Worm (Caenorhabditis elegans) whole organism, young adult: Measurements from ENCODE around the gene mct-5.

Source experiments
- C17E4.6 ChIP-seq: fragments of 200-800 bp; sonication (Bioruptor generic); IDR thresholded peaks from 2 replicates; pipeline ENCODE4 v1.3.6; 2022; ENCODE audit warnings: missing genetic modification reagents, missing genetic modification characterization, missing compliant biosample characterization
- F23B12.7 ChIP-seq: sonication (generic microtip); optimal IDR thresholded peaks from 2 replicates; lab custom pipeline; 2017; ENCODE audit warnings: missing genetic modification characterization, mild to moderate bottlenecking, missing compliant biosample characterization, antibody characterized with exemption, moderate library complexity; ENCODE audit not compliant: insufficient read depth
- F49E8.2 ChIP-seq: sonication (generic microtip); optimal IDR thresholded peaks from 3 replicates; lab custom pipeline; 2017; ENCODE audit warnings: missing genetic modification characterization, mild to moderate bottlenecking, missing compliant biosample characterization, antibody characterized with exemption, moderate library complexity; ENCODE audit not compliant: insufficient read depth
- F52B5.7 ChIP-seq: sonication (generic microtip); optimal IDR thresholded peaks from 2 replicates; lab custom pipeline; 2016; ENCODE audit warnings: mild to moderate bottlenecking, missing genetic modification characterization, missing compliant biosample characterization
- F57A8.1 ChIP-seq: fragments of 200-800 bp; sonication (Bioruptor generic); optimal IDR thresholded peaks from 2 replicates; lab custom pipeline; 2018; ENCODE audit warnings: mild to moderate bottlenecking, missing genetic modification characterization, moderate library complexity, missing compliant biosample characterization
- K11D2.4 ChIP-seq: fragments of 200-800 bp; sonication (Bioruptor generic); IDR thresholded peaks from 2 replicates; pipeline ENCODE4 v1.3.6; 2022; ENCODE audit warnings: missing genetic modification reagents, missing genetic modification characterization, missing compliant biosample characterization
- Y53G8AR.9 ChIP-seq: fragments of 200-800 bp; sonication (Bioruptor generic); conservative IDR thresholded peaks from 2 replicates; pipeline ENCODE4 v1.3.6; 2022; ENCODE audit warnings: missing genetic modification reagents, missing genetic modification characterization, missing compliant biosample characterization
- ZK185.1 ChIP-seq: sonication (generic microtip); optimal IDR thresholded peaks from 2 replicates; lab custom pipeline; 2016; ENCODE audit warnings: mild to moderate bottlenecking, missing genetic modification characterization, missing compliant biosample characterization; ENCODE audit not compliant: poor library complexity, severe bottlenecking
- ama-1 ChIP-seq, 3 experiments: fragments of 150-350 bp in 1 of 3; sonication (generic microtip) in 2 of 3; optimal IDR thresholded peaks; 2 replicates each; lab custom pipeline; 2014 to 2018; ENCODE audit warnings: missing biosample characterization in 2 of 3, missing genetic modification characterization in 2 of 3, missing genetic modification reagents in 2 of 3
- atf-7 ChIP-seq: sonication (generic microtip); optimal IDR thresholded peaks from 2 replicates; lab custom pipeline; 2017; ENCODE audit warnings: mild to moderate bottlenecking, missing genetic modification characterization, missing compliant biosample characterization
- bed-1 ChIP-seq: fragments of 200-800 bp; sonication (Bioruptor generic); IDR thresholded peaks from 2 replicates; pipeline ENCODE4 v1.3.6; 2022; ENCODE audit warnings: missing genetic modification reagents, missing genetic modification characterization, missing compliant biosample characterization
- ceh-27 ChIP-seq: fragments of 200-800 bp; sonication (Bioruptor generic); optimal IDR thresholded peaks from 2 replicates; lab custom pipeline; 2018; ENCODE audit warnings: mild to moderate bottlenecking, missing genetic modification characterization, moderate library complexity, missing compliant biosample characterization
- ceh-58 ChIP-seq: fragments of 200-800 bp; sonication (Bioruptor generic); IDR thresholded peaks from 2 replicates; pipeline ENCODE4 v1.3.6; 2022; ENCODE audit warnings: missing genetic modification characterization, missing compliant biosample characterization
- egl-44 ChIP-seq: fragments of 200-800 bp; sonication (Bioruptor generic); IDR thresholded peaks from 2 replicates; pipeline ENCODE4 v1.3.6; 2022; ENCODE audit warnings: missing genetic modification reagents, missing genetic modification characterization, missing compliant biosample characterization
- ets-4 ChIP-seq: fragments of 200-800 bp; sonication (Bioruptor generic); optimal IDR thresholded peaks from 2 replicates; lab custom pipeline; 2018; ENCODE audit warnings: mild to moderate bottlenecking, missing genetic modification characterization, missing compliant biosample characterization
- fkh-3 ChIP-seq: sonication (generic microtip); optimal IDR thresholded peaks from 2 replicates; lab custom pipeline; 2016; ENCODE audit warnings: mild to moderate bottlenecking, missing genetic modification characterization, missing compliant biosample characterization
- gei-17 ChIP-seq: fragments of 200-800 bp; sonication (Bioruptor generic); optimal IDR thresholded peaks from 2 replicates; lab custom pipeline; 2018; ENCODE audit warnings: mild to moderate bottlenecking, missing genetic modification characterization, missing compliant biosample characterization
- him-1 ChIP-seq: sonication (generic microtip); optimal IDR thresholded peaks from 2 replicates; lab custom pipeline; 2016; ENCODE audit warnings: missing genotype, missing genetic modification reagents, missing genetic modification characterization, missing compliant biosample characterization
- hlh-12 ChIP-seq: sonication (generic microtip); optimal IDR thresholded peaks from 2 replicates; lab custom pipeline; 2016; ENCODE audit warnings: missing genetic modification characterization, missing compliant biosample characterization
- hsf-1 ChIP-seq: fragments of 200-800 bp; sonication (Bioruptor generic); IDR thresholded peaks from 2 replicates; pipeline ENCODE4 v1.3.6; 2022; ENCODE audit warnings: missing genetic modification reagents, missing genetic modification characterization, missing compliant biosample characterization
- lin-54 ChIP-seq: fragments of 200-800 bp; sonication (Bioruptor generic); optimal IDR thresholded peaks from 2 replicates; lab custom pipeline; 2018; ENCODE audit warnings: mild to moderate bottlenecking, missing genetic modification characterization, missing compliant biosample characterization
- lsl-1 ChIP-seq: fragments of 200-800 bp; sonication (Bioruptor generic); optimal IDR thresholded peaks from 2 replicates; lab custom pipeline; 2018; ENCODE audit warnings: mild to moderate bottlenecking, missing genetic modification characterization, moderate library complexity, missing compliant biosample characterization
- madf-6 ChIP-seq: fragments of 200-800 bp; sonication (Bioruptor generic); IDR thresholded peaks from 2 replicates; pipeline ENCODE4 v1.3.6; 2022; ENCODE audit warnings: missing genetic modification reagents, missing genetic modification characterization, missing compliant biosample characterization
- mes-4 ChIP-seq: sonication (generic microtip); optimal IDR thresholded peaks from 2 replicates; lab custom pipeline; 2016; ENCODE audit warnings: missing genotype, missing genetic modification characterization, missing compliant biosample characterization
- nfya-1 ChIP-seq: sonication (generic microtip); optimal IDR thresholded peaks from 2 replicates; lab custom pipeline; 2017; ENCODE audit warnings: antibody characterized with exemption, missing compliant biosample characterization, missing genetic modification characterization, borderline replicate concordance; ENCODE audit not compliant: insufficient read depth
- nhr-120 ChIP-seq: fragments of 200-800 bp; sonication (Bioruptor generic); IDR thresholded peaks from 2 replicates; pipeline ENCODE4 v1.3.6; 2022; ENCODE audit warnings: missing genetic modification characterization, missing compliant biosample characterization
- nhr-27 ChIP-seq: fragments of 200-800 bp; sonication (Bioruptor generic); optimal IDR thresholded peaks from 2 replicates; lab custom pipeline; 2018; ENCODE audit warnings: mild to moderate bottlenecking, missing genetic modification characterization, moderate library complexity, missing compliant biosample characterization
- repo-1 ChIP-seq: sonication (generic microtip); optimal IDR thresholded peaks from 2 replicates; lab custom pipeline; 2017; ENCODE audit warnings: mild to moderate bottlenecking, missing genetic modification characterization, missing compliant biosample characterization
- rpc-1 ChIP-seq, 2 experiments: fragments of 150-350 bp in 1 of 2; sonication (generic microtip) in 1 of 2; optimal IDR thresholded peaks; 2 replicates each; lab custom pipeline; 2014 to 2018; ENCODE audit warnings: missing biosample characterization in 1 of 2, missing genetic modification characterization in 1 of 2, missing genetic modification reagents in 1 of 2, missing genotype in 1 of 2
- sdz-38 ChIP-seq: sonication (generic microtip); optimal IDR thresholded peaks from 2 replicates; lab custom pipeline; 2016; ENCODE audit warnings: missing genotype, missing genetic modification characterization, missing compliant biosample characterization
- sea-2 ChIP-seq: fragments of 200-800 bp; sonication (Bioruptor generic); IDR thresholded peaks from 2 replicates; pipeline ENCODE4 v1.3.6; 2022; ENCODE audit warnings: missing genetic modification characterization, missing compliant biosample characterization
- snpc-1.1 ChIP-seq: sonication (generic microtip); optimal IDR thresholded peaks from 2 replicates; lab custom pipeline; 2017; ENCODE audit warnings: missing genetic modification characterization, mild to moderate bottlenecking, missing compliant biosample characterization, antibody characterized with exemption, moderate library complexity, missing genotype, missing genetic modification reagents; ENCODE audit not compliant: insufficient read depth
- snpc-1.3 ChIP-seq: sonication (generic microtip); optimal IDR thresholded peaks from 2 replicates; lab custom pipeline; 2017; ENCODE audit warnings: missing genetic modification characterization, mild to moderate bottlenecking, missing compliant biosample characterization, antibody characterized with exemption, moderate library complexity, missing genotype, missing genetic modification reagents; ENCODE audit not compliant: insufficient read depth
- tbp1 ChIP-seq: fragments of 200-800 bp; sonication (Bioruptor generic); optimal IDR thresholded peaks from 2 replicates; lab custom pipeline; 2018; ENCODE audit warnings: mild to moderate bottlenecking, missing genetic modification characterization, missing compliant biosample characterization
- unc-62 ChIP-seq: fragments of 150-350 bp; optimal IDR thresholded peaks from 2 replicates; lab custom pipeline; 2014; ENCODE audit warnings: missing biosample characterization, missing genetic modification reagents, missing genetic modification characterization
- ztf-18 ChIP-seq: sonication (generic microtip); optimal IDR thresholded peaks from 2 replicates; lab custom pipeline; 2016; ENCODE audit warnings: missing genotype, mild to moderate bottlenecking, missing genetic modification characterization, missing compliant biosample characterization

mct-5 gene

ce11 chrII:7072315-7072589 lies 26.1 kb downstream of the mct-5 start, which contains the start of gene kars-1:
TSS of gene kars-1 (minus strand) at chrII:7072415.
- TF ChIP-seq rpc-1 (optimal IDR thresholded peaks at IDR 0.05; lab: Kevin White, UChicago) (no peak), rpc-1 (tag; optimal IDR thresholded peaks at IDR 0.05; lab: Kevin White, UChicago) (no peak), ama-1 (optimal IDR thresholded peaks at IDR 0.05; lab: Kevin White, UChicago) (no peak), ama-1 (GFP tag; optimal IDR thresholded peaks at IDR 0.05; lab: Kevin White, UChicago) (no peak), hlh-12 (tag; lab: Kevin White, UChicago) (no peak), tbp1 (GFP tag; lab: Kevin White, UChicago) (no peak), egl-44 (GFP tag; lab: Robert Waterston, UW) (no peak), F52B5.7 (no peak)

DNA sequence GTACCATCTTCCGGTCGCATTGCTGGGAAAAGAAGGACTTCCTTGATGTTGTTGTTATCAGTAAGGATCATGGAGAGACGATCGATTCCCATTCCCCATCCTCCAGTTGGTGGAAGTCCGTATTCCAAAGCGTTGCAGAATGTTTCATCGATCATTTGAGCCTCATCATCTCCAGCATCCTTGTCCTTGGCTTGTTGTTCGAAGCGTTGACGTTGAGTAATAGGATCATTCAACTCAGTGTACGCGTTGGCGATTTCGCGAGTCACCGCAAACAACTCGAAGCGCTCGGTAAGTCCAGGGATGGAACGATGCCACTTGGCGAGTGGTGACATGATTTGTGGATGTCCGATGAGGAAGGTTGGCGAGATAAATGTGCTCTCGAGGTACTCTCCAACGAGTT lies 28.0 kb downstream of the mct-5 start:
- TF ChIP-seq bed-1 (GFP tag; lab: Robert Waterston, UW), result 0 out of 2 replicates have a peak, but pooled peaks have one; percentile 16
- TF ChIP-seq K11D2.4 (GFP tag; lab: Robert Waterston, UW), result no peak
- no peak for TF ChIP-seq lsl-1 (GFP tag; lab: Kevin White, UChicago)
- no peak for TF ChIP-seq mes-4 (tag; lab: Kevin White, UChicago)

DNA sequence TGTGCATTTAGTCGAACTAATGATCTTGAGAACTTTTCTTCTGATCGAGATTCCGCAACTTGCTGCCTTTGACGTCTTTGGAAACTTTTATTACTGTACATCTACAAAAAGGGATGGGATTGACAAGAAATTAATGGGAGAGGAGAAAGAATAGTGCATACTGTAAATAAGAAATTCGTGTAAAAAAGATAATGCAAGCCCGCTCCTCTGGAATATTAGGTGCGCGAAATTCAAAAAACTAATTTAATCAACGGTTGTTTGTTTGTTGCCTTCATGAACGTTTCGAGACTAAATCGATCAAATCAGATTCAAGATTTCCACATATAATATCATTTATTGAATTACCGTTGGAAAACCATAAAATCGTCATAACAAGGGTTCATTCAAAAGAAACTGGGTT lies 28.5 kb downstream of the mct-5 start, which contains the start of gene him-14:
him-14 (minus strand) TSS at position 101 of the 400 bp plus-strand sequence.
- no peak for TF ChIP-seq sdz-38 (tag; lab: Kevin White, UChicago)
- no peak for TF ChIP-seq ZK185.1 (tag; lab: Kevin White, UChicago)
- no peak for TF ChIP-seq repo-1 (tag; lab: Kevin White, UChicago)
- no peak for TF ChIP-seq ama-1 (optimal IDR thresholded peaks at IDR 0.05; lab: Kevin White, UChicago)
- no peak for TF ChIP-seq ama-1 (GFP tag; optimal IDR thresholded peaks at IDR 0.05; lab: Kevin White, UChicago)
- TF ChIP-seq ceh-58 (GFP tag; lab: Robert Waterston, UW), result no peak
- no peak for TF ChIP-seq tbp1 (GFP tag; lab: Kevin White, UChicago)
- no peak for TF ChIP-seq F52B5.7
- TF ChIP-seq nhr-120 (GFP tag; lab: Robert Waterston, UW), result no peak
- no peak for TF ChIP-seq ceh-27 (GFP tag; lab: Kevin White, UChicago)
- no peak for TF ChIP-seq F23B12.7 (tag; lab: Kevin White, UChicago)
- no peak for TF ChIP-seq sea-2 (GFP tag; lab: Robert Waterston, UW)
- no peak for TF ChIP-seq atf-7 (tag; lab: Kevin White, UChicago)
- peak; percentile 1 for TF ChIP-seq snpc-1.3 (tag; lab: Kevin White, UChicago)
- peak; percentile 10 for TF ChIP-seq him-1
- TF ChIP-seq ets-4 (GFP tag; lab: Kevin White, UChicago), result no peak
- peak; percentile 24; the same call in 1 of the 2 replicates for TF ChIP-seq madf-6 (GFP tag; lab: Robert Waterston, UW)
- TF ChIP-seq F49E8.2 (tag; lab: Kevin White, UChicago), result peak; percentile 14
- no peak for TF ChIP-seq snpc-1.1 (tag; lab: Kevin White, UChicago)
- TF ChIP-seq hsf-1 (GFP tag; lab: Robert Waterston, UW), result no peak
- no peak for TF ChIP-seq fkh-3 (tag; lab: Kevin White, UChicago)
- TF ChIP-seq gei-17, result no peak
- no peak for TF ChIP-seq nhr-27 (tag; lab: Kevin White, UChicago)
- no peak for TF ChIP-seq C17E4.6 (GFP tag; lab: Robert Waterston, UW)
- TF ChIP-seq Y53G8AR.9, result 0 out of 2 replicates have a peak, but pooled peaks have one; percentile 17
- TF ChIP-seq ztf-18, result no peak
- no peak for TF ChIP-seq nfya-1
- TF ChIP-seq F57A8.1 (GFP tag; lab: Kevin White, UChicago), result no peak
- no peak for TF ChIP-seq unc-62 (GFP tag; lab: Kevin White, UChicago)
- TF ChIP-seq lin-54, result no peak
